Worm (Caenorhabditis elegans) whole organism, mixed stage, embryonic: ENCODE data around the gene R102.3.
"Not testable (repeated sequence)": the region's sequence is repeated elsewhere in the genome, so short reads cannot be mapped to it uniquely, and the experiment has no call there.

Source experiments
- M03D4.4 ChIP-seq: sonication (generic microtip); optimal IDR thresholded peaks from 2 replicates; lab custom pipeline; 2017; ENCODE audit warnings: mild to moderate bottlenecking, missing genetic modification characterization, missing compliant biosample characterization
- bed-3 ChIP-seq: fragments of 200-800 bp; sonication (Bioruptor generic); optimal IDR thresholded peaks from 3 replicates; lab custom pipeline; 2018; ENCODE audit warnings: mild to moderate bottlenecking, missing genetic modification characterization, moderate library complexity, missing compliant biosample characterization
- blmp-1 ChIP-seq: fragments of 150-350 bp; optimal IDR thresholded peaks from 2 replicates; lab custom pipeline; 2014; ENCODE audit warnings: missing biosample characterization, missing genetic modification characterization
- ceh-43 ChIP-seq: fragments of 200-800 bp; sonication (Bioruptor generic); optimal IDR thresholded peaks from 2 replicates; lab custom pipeline; 2018; ENCODE audit warnings: mild to moderate bottlenecking, missing genetic modification characterization, moderate library complexity, missing compliant biosample characterization
- cnd-1 ChIP-seq: fragments of 200-800 bp; sonication (Bioruptor generic); optimal IDR thresholded peaks from 2 replicates; lab custom pipeline; 2018; ENCODE audit warnings: mild to moderate bottlenecking, missing genetic modification characterization, missing compliant biosample characterization
- drap-1 ChIP-seq: fragments of 200-800 bp; sonication (Bioruptor generic); optimal IDR thresholded peaks from 3 replicates; lab custom pipeline; 2018; ENCODE audit warnings: mild to moderate bottlenecking, missing genetic modification characterization, missing compliant biosample characterization
- elt-3 ChIP-seq: fragments of 150-350 bp; optimal IDR thresholded peaks from 2 replicates; lab custom pipeline; 2014; ENCODE audit warnings: missing biosample characterization, missing genetic modification characterization
- flh-1 ChIP-seq: fragments of 200-800 bp; sonication (Bioruptor generic); optimal IDR thresholded peaks from 2 replicates; lab custom pipeline; 2018; ENCODE audit warnings: mild to moderate bottlenecking, missing genetic modification characterization, moderate library complexity, missing compliant biosample characterization
- ham-2 ChIP-seq: fragments of 200-800 bp; sonication (Bioruptor generic); optimal IDR thresholded peaks from 2 replicates; lab custom pipeline; 2018; ENCODE audit warnings: mild to moderate bottlenecking, missing genetic modification characterization, missing compliant biosample characterization
- hlh-1 ChIP-seq: fragments of 150-350 bp; optimal IDR thresholded peaks from 2 replicates; lab custom pipeline; 2014; ENCODE audit warnings: missing biosample characterization, missing genetic modification reagents, missing genetic modification characterization
- lin-13 ChIP-seq: fragments of 150-350 bp; optimal IDR thresholded peaks from 2 replicates; lab custom pipeline; 2014; ENCODE audit warnings: missing biosample characterization, missing genetic modification characterization
- lin-32 ChIP-seq: fragments of 200-800 bp; sonication (Bioruptor generic); optimal IDR thresholded peaks from 2 replicates; lab custom pipeline; 2018; ENCODE audit warnings: mild to moderate bottlenecking, missing genetic modification characterization, missing compliant biosample characterization
- mab-5 ChIP-seq: fragments of 150-350 bp; optimal IDR thresholded peaks from 2 replicates; lab custom pipeline; 2014; ENCODE audit warnings: missing biosample characterization, missing genetic modification characterization
- mep-1 ChIP-seq: fragments of 150-350 bp; optimal IDR thresholded peaks from 2 replicates; lab custom pipeline; 2017; ENCODE audit warnings: missing biosample characterization, missing genetic modification reagents, missing genetic modification characterization, inconsistent platforms
- nhr-12 ChIP-seq: fragments of 150-350 bp; optimal IDR thresholded peaks from 2 replicates; lab custom pipeline; 2014; ENCODE audit warnings: missing biosample characterization, missing genetic modification characterization
- nhr-2 ChIP-seq: fragments of 150-350 bp; optimal IDR thresholded peaks from 2 replicates; lab custom pipeline; 2014; ENCODE audit warnings: missing biosample characterization, missing genetic modification characterization
- nhr-237 ChIP-seq: fragments of 150-350 bp; optimal IDR thresholded peaks from 2 replicates; lab custom pipeline; 2014; ENCODE audit warnings: missing biosample characterization, missing genetic modification characterization
- nhr-28 ChIP-seq: fragments of 150-350 bp; optimal IDR thresholded peaks from 2 replicates; lab custom pipeline; 2014; ENCODE audit warnings: missing biosample characterization, missing genetic modification characterization
- nhr-76 ChIP-seq: sonication (generic microtip); optimal IDR thresholded peaks from 2 replicates; lab custom pipeline; 2017; ENCODE audit warnings: missing biosample characterization, missing genetic modification characterization
- pha-4 ChIP-seq: fragments of 150-350 bp; optimal IDR thresholded peaks from 2 replicates; lab custom pipeline; 2018; ENCODE audit warnings: missing biosample characterization, missing genetic modification reagents, missing genetic modification characterization
- sem-2 ChIP-seq: fragments of 200-800 bp; sonication (Bioruptor generic); optimal IDR thresholded peaks from 2 replicates; lab custom pipeline; 2018; ENCODE audit warnings: mild to moderate bottlenecking, missing genetic modification characterization, missing compliant biosample characterization
- snpc-4 ChIP-seq: fragments of 150-350 bp; optimal IDR thresholded peaks from 2 replicates; lab custom pipeline; 2014; ENCODE audit warnings: missing biosample characterization, missing genetic modification characterization
- sptf-1 ChIP-seq: sonication (generic microtip); optimal IDR thresholded peaks from 2 replicates; lab custom pipeline; 2017; ENCODE audit warnings: mild to moderate bottlenecking, missing genetic modification characterization, moderate library complexity, missing compliant biosample characterization
- tbx-8 ChIP-seq: fragments of 200-800 bp; sonication (Bioruptor generic); optimal IDR thresholded peaks from 2 replicates; lab custom pipeline; 2018; ENCODE audit warnings: mild to moderate bottlenecking, missing genetic modification characterization, moderate library complexity, missing compliant biosample characterization
- unc-39 ChIP-seq: fragments of 150-350 bp; optimal IDR thresholded peaks from 2 replicates; lab custom pipeline; 2014; ENCODE audit warnings: missing biosample characterization, missing genetic modification characterization
- unc-62 ChIP-seq: fragments of 150-350 bp; optimal IDR thresholded peaks from 2 replicates; lab custom pipeline; 2014; ENCODE audit warnings: missing biosample characterization, missing genetic modification reagents, missing genetic modification characterization
- zip-8 ChIP-seq: fragments of 150-350 bp; optimal IDR thresholded peaks from 2 replicates; lab custom pipeline; 2014; ENCODE audit warnings: missing biosample characterization, missing genetic modification characterization
- ztf-11 ChIP-seq: fragments of 150-350 bp; optimal IDR thresholded peaks from 2 replicates; lab custom pipeline; 2014; ENCODE audit warnings: missing biosample characterization, missing genetic modification characterization

The R102.3 gene

ce11 chrIV:10688972-10689567 is at the start of gene R102.3:
Gene R102.3 (plus strand): TSS chrIV:10689517.
- no peak for TF ChIP-seq lin-13 (tag; lab: Kevin White, UChicago)
- TF ChIP-seq sptf-1 = no peak
- no peak for TF ChIP-seq M03D4.4
- no peak for TF ChIP-seq ztf-11
- no peak for TF ChIP-seq mab-5 (tag; lab: Kevin White, UChicago)
- no peak for TF ChIP-seq flh-1
- no peak for TF ChIP-seq ceh-43 (GFP tag; lab: Kevin White, UChicago)
- no peak for TF ChIP-seq nhr-76
- TF ChIP-seq blmp-1 = no peak
- TF ChIP-seq snpc-4 (tag; lab: Kevin White, UChicago) = no peak
- TF ChIP-seq unc-39 (tag; lab: Kevin White, UChicago) = no peak
- no peak for TF ChIP-seq bed-3
- TF ChIP-seq cnd-1 (tag; lab: Kevin White, UChicago) = no peak
- no peak for TF ChIP-seq ham-2
- TF ChIP-seq lin-32 (GFP tag; lab: Kevin White, UChicago) = no peak
- TF ChIP-seq nhr-28 = no peak

DNA sequence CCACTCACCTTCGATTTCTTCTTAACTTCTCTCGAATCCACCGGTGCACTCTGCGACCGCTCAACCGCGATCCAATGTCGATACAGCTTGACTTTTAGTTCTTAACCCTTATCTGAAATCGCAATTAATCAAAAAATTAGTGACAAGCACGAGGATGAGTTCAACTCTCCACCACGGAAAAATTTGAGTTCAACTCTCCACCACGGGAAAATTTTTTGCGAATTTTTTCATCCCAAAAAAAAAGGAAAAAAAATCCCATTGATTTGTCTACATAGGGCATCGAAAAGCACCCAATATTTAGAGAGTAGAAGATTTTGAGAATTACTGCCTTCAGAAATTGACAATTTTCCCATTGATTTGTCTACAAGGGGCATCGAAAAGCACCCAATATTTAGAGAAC is 35.3 kb upstream of the R102.3 start, which contains the start of gene glb-19:
glb-19 (minus strand) TSS at position 101 of the 400 bp plus-strand sequence.
- not testable (repeated sequence) for TF ChIP-seq flh-1; ztf-11; sem-2 (GFP tag; lab: Kevin White, UChicago)

- TF ChIP-seq unc-39 (tag; lab: Kevin White, UChicago) (no peak), lin-13 (tag; lab: Kevin White, UChicago) (no peak), nhr-12 (tag; lab: Kevin White, UChicago) (no peak), nhr-237 (tag; lab: Kevin White, UChicago) (no peak), snpc-4 (tag; lab: Kevin White, UChicago) (no peak), mep-1 (no peak), cnd-1 (tag; lab: Kevin White, UChicago) (no peak), tbx-8 (GFP tag; lab: Kevin White, UChicago) (no peak)
Observed at ce11 chrIV:10656770-10657323, 32.5 kb upstream of the R102.3 start, which contains the start of gene K08C7.1. Gene K08C7.1 (plus strand): TSS chrIV:10656812.

- TF ChIP-seq M03D4.4 (no peak), mep-1 (no peak), ham-2 (no peak), lin-32 (GFP tag; lab: Kevin White, UChicago) (no peak), nhr-237 (tag; lab: Kevin White, UChicago) (no peak), nhr-76 (no peak), ztf-11 (no peak), tbx-8 (GFP tag; lab: Kevin White, UChicago) (no peak), zip-8 (tag; lab: Kevin White, UChicago) (no peak), unc-39 (tag; lab: Kevin White, UChicago) (no peak), lin-13 (tag; lab: Kevin White, UChicago) (no peak), drap-1 (no peak), nhr-28 (no peak), unc-62 (GFP tag; lab: Kevin White, UChicago) (no peak), cnd-1 (tag; lab: Kevin White, UChicago) (no peak), bed-3 (no peak)
Observed at ce11 chrIV:10661072-10661471, 28.2 kb upstream of the R102.3 start.

DNA sequence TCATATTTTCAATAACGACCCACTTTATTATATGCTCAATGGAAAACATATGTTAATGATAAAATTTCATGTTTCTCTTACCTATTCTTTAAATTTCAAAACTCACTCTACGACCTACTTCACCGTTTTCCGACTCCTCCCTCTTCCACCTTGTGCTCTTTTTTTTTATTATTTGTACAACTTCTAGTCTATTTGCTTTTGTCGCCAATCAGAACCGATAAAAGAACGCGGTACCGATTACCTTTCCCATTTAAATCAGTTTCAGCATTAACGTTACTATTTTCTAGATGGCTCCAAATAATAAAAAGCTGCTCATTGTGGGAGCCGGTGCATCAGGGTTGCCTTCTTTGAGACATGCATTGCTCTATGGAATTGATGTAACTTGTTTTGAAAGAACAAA is 27.6 kb upstream of the R102.3 start, which contains the start of gene fmo-1:
fmo-1 (plus strand) TSS at position 98 of the 400 bp plus-strand sequence.
- no peak for TF ChIP-seq sptf-1
- TF ChIP-seq unc-39 (tag; lab: Kevin White, UChicago) = no peak
- TF ChIP-seq M03D4.4 = no peak
- TF ChIP-seq hlh-1 (tag; lab: Kevin White, UChicago) = no peak
- no peak for TF ChIP-seq nhr-2 (tag; lab: Kevin White, UChicago)
- no peak for TF ChIP-seq mep-1
- no peak for TF ChIP-seq nhr-28
- no peak for TF ChIP-seq nhr-76
- TF ChIP-seq sem-2 (GFP tag; lab: Kevin White, UChicago) = no peak
- no peak for TF ChIP-seq ztf-11
- no peak for TF ChIP-seq pha-4
- TF ChIP-seq mab-5 (tag; lab: Kevin White, UChicago) = no peak
- TF ChIP-seq nhr-12 (tag; lab: Kevin White, UChicago) = no peak
- no peak for TF ChIP-seq cnd-1 (tag; lab: Kevin White, UChicago)
- no peak for TF ChIP-seq nhr-237 (tag; lab: Kevin White, UChicago)
- TF ChIP-seq elt-3 (tag; lab: Kevin White, UChicago) = no peak
- TF ChIP-seq tbx-8 (GFP tag; lab: Kevin White, UChicago) = no peak
- TF ChIP-seq drap-1 = no peak
